Worm (Caenorhabditis elegans) whole organism, late embryonic: ENCODE data around the gene fipr-16.

Experiments
- Y22D7AL.16 ChIP-seq: sonication (generic microtip); optimal IDR thresholded peaks from 2 replicates; lab custom pipeline; 2016; ENCODE audit warnings: missing genetic modification characterization, missing compliant biosample characterization
- ama-1 ChIP-seq: fragments of 150-350 bp; optimal IDR thresholded peaks from 2 replicates; lab custom pipeline; 2014

DNA sequence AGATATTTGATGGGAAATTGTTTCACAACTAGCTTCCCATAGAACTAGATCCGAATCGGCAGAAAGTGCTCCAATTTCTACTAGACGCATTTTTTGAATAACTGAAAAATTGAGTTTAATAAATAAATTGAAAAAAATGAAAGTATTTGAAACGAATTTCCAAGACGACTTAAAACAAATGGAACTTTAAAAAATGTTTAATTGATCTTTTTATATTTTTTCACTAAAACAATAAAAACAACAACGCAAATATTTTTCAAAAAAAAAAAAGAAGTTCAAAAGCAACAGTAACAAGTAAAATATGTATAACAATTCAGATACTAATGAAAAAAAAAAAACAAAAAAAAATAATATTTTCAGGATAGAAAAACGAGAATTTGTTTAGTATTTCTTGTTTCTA, 18.9 kb upstream of the fipr-16 start, which contains the start of gene C06E1.9:
- TF ChIP-seq ama-1 (lab: Kevin White, UChicago): no peak
- TF ChIP-seq Y22D7AL.16: no peak
